Worm (Caenorhabditis elegans) whole organism, late embryonic: ENCODE data around the gene srbc-68.

ENCODE experiments used
- ama-1 ChIP-seq: fragments of 150-350 bp; optimal IDR thresholded peaks from 2 replicates; lab custom pipeline; 2014
- ceh-24 ChIP-seq: sonication (generic microtip); optimal IDR thresholded peaks from 2 replicates; lab custom pipeline; 2016; ENCODE audit warnings: mild to moderate bottlenecking, missing genetic modification characterization, missing compliant biosample characterization
- ceh-31 ChIP-seq: sonication (generic microtip); optimal IDR thresholded peaks from 2 replicates; lab custom pipeline; 2016; ENCODE audit warnings: missing genetic modification characterization, missing compliant biosample characterization
- hlh-8 ChIP-seq: sonication (generic microtip); optimal IDR thresholded peaks from 2 replicates; lab custom pipeline; 2016; ENCODE audit warnings: missing genotype, missing genetic modification characterization, missing compliant biosample characterization
- pqm-1 ChIP-seq: sonication (generic microtip); optimal IDR thresholded peaks from 2 replicates; lab custom pipeline; 2016; ENCODE audit warnings: missing genetic modification characterization, missing compliant biosample characterization
- unc-3 ChIP-seq, 2 experiments: fragments of 200-800 bp in 1 of 2; sonication (Bioruptor generic) in 1 of 2; sonication (generic microtip) in 1 of 2; conservative IDR thresholded peaks in 1 of 2; optimal IDR thresholded peaks in 1 of 2; 2 replicates each; pipeline versions ENCODE4 v1.3.6 to Lab custom; 2016 to 2022; ENCODE audit warnings: missing compliant biosample characterization in 2 of 2, missing genetic modification characterization in 2 of 2, missing genetic modification reagents in 1 of 2
- unc-86 ChIP-seq: sonication (generic microtip); optimal IDR thresholded peaks from 2 replicates; lab custom pipeline; 2016; ENCODE audit warnings: missing genetic modification characterization, missing compliant biosample characterization
- ztf-16 ChIP-seq: sonication (generic microtip); optimal IDR thresholded peaks from 2 replicates; lab custom pipeline; 2017; ENCODE audit warnings: missing genetic modification characterization, missing compliant biosample characterization

DNA sequence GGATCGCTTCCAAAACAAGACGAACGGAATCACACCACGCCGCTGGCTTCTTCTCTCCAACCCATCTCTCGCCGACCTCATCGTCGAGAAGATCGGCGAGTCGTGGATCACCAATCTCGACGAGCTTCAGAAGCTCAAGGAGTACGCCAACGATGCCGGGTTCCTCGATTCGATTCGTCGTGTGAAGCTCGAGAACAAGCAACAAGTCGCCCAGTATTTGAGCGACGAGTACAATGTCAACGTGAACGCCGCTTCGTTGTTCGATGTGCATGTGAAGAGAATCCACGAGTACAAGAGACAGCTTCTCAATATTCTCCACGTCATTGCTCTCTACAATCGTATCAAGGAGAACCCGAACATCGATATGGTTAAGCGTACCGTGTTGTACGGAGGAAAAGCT is 37.2 kb upstream of the srbc-68 start:
- no peak for TF ChIP-seq ztf-16 (tag; lab: Kevin White, UChicago)
- TF ChIP-seq hlh-8 (tag; lab: Kevin White, UChicago) = no peak
- no peak for TF ChIP-seq unc-3 (GFP tag; conservative IDR thresholded peaks at IDR 0.05; lab: Robert Waterston, UW)
- TF ChIP-seq unc-3 (tag; optimal IDR thresholded peaks at IDR 0.05; lab: Kevin White, UChicago) = no peak
- TF ChIP-seq ama-1 (lab: Kevin White, UChicago) = no peak
- TF ChIP-seq ceh-24 (tag; lab: Kevin White, UChicago) = no peak
- no peak for TF ChIP-seq ceh-31 (tag; lab: Kevin White, UChicago)
- no peak for TF ChIP-seq unc-86
- TF ChIP-seq pqm-1 (tag; lab: Kevin White, UChicago) = no peak
